Worm (Caenorhabditis elegans) whole organism, L1 larva: ENCODE measurements around the gene T24C4.3.

Experiments
- ceh-82 ChIP-seq, 3 experiments: fragments of 150-350 bp in 1 of 3; sonication (generic microtip) in 2 of 3; optimal IDR thresholded peaks; 2 replicates each; lab custom pipeline; 2014 to 2017; ENCODE audit warnings: missing biosample characterization in 3 of 3, missing genetic modification characterization in 3 of 3
- elt-3 ChIP-seq, 6 experiments: fragments of 150-350 bp in 1 of 6; sonication (generic microtip); optimal IDR thresholded peaks; 2 replicates each; lab custom pipeline; 2017 to 2018; ENCODE audit warnings: missing biosample characterization in 6 of 6, missing genetic modification characterization in 6 of 6, inconsistent platforms in 1 of 6
- nhr-11 ChIP-seq: fragments of 150-350 bp; optimal IDR thresholded peaks from 2 replicates; lab custom pipeline; 2014; ENCODE audit warnings: missing biosample characterization, missing genetic modification characterization
- nhr-28 ChIP-seq: fragments of 150-350 bp; optimal IDR thresholded peaks from 2 replicates; lab custom pipeline; 2014; ENCODE audit warnings: missing biosample characterization, missing genetic modification characterization
- nhr-77 ChIP-seq: fragments of 150-350 bp; optimal IDR thresholded peaks from 2 replicates; lab custom pipeline; 2014; ENCODE audit warnings: missing biosample characterization, missing genetic modification characterization
- swsn-7 ChIP-seq: sonication (generic microtip); optimal IDR thresholded peaks from 2 replicates; lab custom pipeline; 2016; ENCODE audit warnings: missing genetic modification characterization, missing compliant biosample characterization
- unc-130 ChIP-seq: fragments of 150-350 bp; optimal IDR thresholded peaks from 2 replicates; lab custom pipeline; 2017; ENCODE audit warnings: missing biosample characterization, missing genetic modification characterization, inconsistent platforms

DNA sequence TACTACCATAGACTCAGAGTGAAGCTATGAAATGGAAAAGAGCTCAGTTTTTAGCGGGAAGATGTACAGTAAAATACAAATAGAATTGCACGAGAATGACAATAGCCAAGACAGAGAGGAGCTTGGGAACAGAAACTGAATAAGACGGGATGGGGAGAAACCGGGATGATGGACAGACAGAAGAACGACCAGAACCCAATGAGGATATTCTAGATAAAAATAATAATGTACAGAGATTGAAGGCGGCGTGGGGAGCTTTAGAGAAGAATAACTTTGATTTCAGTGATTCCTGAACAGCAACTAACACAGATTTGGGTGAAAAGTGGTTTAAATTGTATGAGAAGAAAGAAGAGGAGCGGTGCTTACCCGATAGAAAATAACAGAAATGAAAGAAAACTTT is 9.2 kb upstream of the T24C4.3 start:
- TF ChIP-seq elt-3 (tag; optimal IDR thresholded peaks at IDR 0.05; lab: Kevin White, UChicago) (no peak), nhr-11 (tag; lab: Kevin White, UChicago) (no peak), nhr-28 (tag; lab: Kevin White, UChicago) (no peak), nhr-77 (tag; lab: Kevin White, UChicago) (no peak), swsn-7 (tag; lab: Kevin White, UChicago) (no peak), ceh-82 (tag; optimal IDR thresholded peaks at IDR 0.05; lab: Kevin White, UChicago) (no peak), unc-130 (tag; lab: Kevin White, UChicago) (no peak)
